Worm (Caenorhabditis elegans) whole organism, L4/young adult: ENCODE results near the gene T22F3.12.

Experiments used
- dao-5 ChIP-seq: sonication (generic microtip); optimal IDR thresholded peaks from 2 replicates; lab custom pipeline; 2016; ENCODE audit warnings: missing genotype, missing genetic modification characterization, moderate library complexity, missing compliant biosample characterization
- him-1 ChIP-seq: sonication (generic microtip); optimal IDR thresholded peaks from 2 replicates; lab custom pipeline; 2016; ENCODE audit warnings: missing genotype, missing genetic modification reagents, missing genetic modification characterization, missing compliant biosample characterization

DNA sequence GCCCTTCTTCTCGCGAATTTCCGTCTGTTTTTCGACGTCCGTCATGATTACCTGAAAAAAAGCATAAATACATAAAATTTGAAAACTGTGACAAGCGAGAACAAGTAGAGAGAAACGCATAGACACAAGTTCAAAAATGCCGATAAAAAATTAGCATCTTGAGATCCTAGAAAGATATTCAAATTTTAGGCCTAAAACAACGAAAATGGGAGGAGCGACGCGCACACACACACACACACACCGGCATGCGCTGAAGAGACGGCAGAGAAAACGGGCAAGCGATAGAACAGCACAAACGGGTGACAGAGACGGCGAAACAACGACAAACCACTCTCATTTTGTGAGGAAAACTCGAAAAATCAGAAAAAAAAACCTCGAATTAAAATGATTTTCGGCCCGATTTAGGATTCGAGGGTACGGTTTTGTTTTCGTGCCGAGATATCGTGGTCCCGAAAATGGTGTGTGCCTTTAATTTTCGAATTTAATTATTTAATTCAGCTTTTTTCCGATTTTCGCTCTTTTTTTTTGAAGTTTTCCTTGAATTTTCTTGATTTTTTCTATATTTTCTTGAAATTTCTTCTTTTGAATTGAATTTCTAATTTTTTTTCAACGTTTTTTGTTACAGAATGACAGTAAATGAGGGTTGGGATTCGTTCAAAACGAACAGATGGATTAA is 5.8 kb downstream of the T22F3.12 start, which contains the start of the genes rpl-11.1 and T22F3.2:
- no peak for TF ChIP-seq dao-5 (tag; lab: Kevin White, UChicago)
- TF ChIP-seq him-1 (tag; lab: Kevin White, UChicago) = no peak
